Fruit fly (Drosophila melanogaster) whole organism, embryonic: ENCODE data around the gene CG34179.

Experiments used
- Abd-B ChIP-seq: fragments of 200-800 bp; sonication (Bioruptor generic); optimal IDR thresholded peaks from 2 replicates; lab custom pipeline; 2018; ENCODE audit warnings: missing biosample characterization, mild to moderate bottlenecking, missing genetic modification characterization, moderate library complexity
- Aef1 ChIP-seq: fragments of 200-800 bp; sonication (Bioruptor generic); IDR thresholded peaks from 3 replicates; pipeline ENCODE4 v1.3.6; 2022; ENCODE audit warnings: missing biosample characterization, missing genetic modification characterization
- CG10267 ChIP-seq: fragments of 200-800 bp; sonication (Bioruptor generic); optimal IDR thresholded peaks from 2 replicates; lab custom pipeline; 2018; ENCODE audit warnings: missing biosample characterization, mild to moderate bottlenecking, missing genetic modification characterization, moderate library complexity
- CG12071 ChIP-seq: fragments of 200-800 bp; sonication (Bioruptor generic); optimal IDR thresholded peaks from 3 replicates; lab custom pipeline; 2018; ENCODE audit warnings: missing biosample characterization, mild to moderate bottlenecking, missing genetic modification characterization
- CG13287 ChIP-seq: fragments of 200-800 bp; sonication (Bioruptor generic); IDR thresholded peaks from 2 replicates; pipeline ENCODE4 v1.3.6; 2022; ENCODE audit warnings: missing biosample characterization, missing genetic modification characterization; ENCODE audit not compliant: partially characterized antibody
- CG13424 ChIP-seq: fragments of 200-800 bp; sonication (Bioruptor generic); optimal IDR thresholded peaks from 2 replicates; lab custom pipeline; 2019; ENCODE audit warnings: missing biosample characterization, mild to moderate bottlenecking, missing genetic modification characterization, moderate library complexity
- CG13775 ChIP-seq: fragments of 200-800 bp; sonication (Bioruptor generic); optimal IDR thresholded peaks from 3 replicates; lab custom pipeline; 2017; ENCODE audit warnings: missing biosample characterization, mild to moderate bottlenecking, missing genetic modification characterization
- CG16863 ChIP-seq: fragments of 200-800 bp; sonication (Bioruptor generic); optimal IDR thresholded peaks from 3 replicates; lab custom pipeline; 2016; ENCODE audit warnings: missing biosample characterization, missing genetic modification characterization
- CG17361 ChIP-seq: fragments of 200-800 bp; sonication (Bioruptor generic); IDR thresholded peaks from 3 replicates; pipeline ENCODE4 v1.3.6; 2022; ENCODE audit warnings: missing biosample characterization, missing genetic modification characterization
- CG18476 ChIP-seq: fragments of 200-800 bp; sonication (Bioruptor generic); optimal IDR thresholded peaks from 2 replicates; lab custom pipeline; 2016; ENCODE audit warnings: missing biosample characterization, mild to moderate bottlenecking, missing genetic modification characterization
- CG34422 ChIP-seq: fragments of 200-800 bp; sonication (Bioruptor generic); IDR thresholded peaks from 3 replicates; pipeline ENCODE4 v1.3.6; 2022; ENCODE audit warnings: missing biosample characterization, missing genetic modification characterization
- CG4360 ChIP-seq: fragments of 200-800 bp; sonication (Bioruptor generic); IDR thresholded peaks from 2 replicates; pipeline ENCODE4 v1.3.6; 2022; ENCODE audit warnings: missing biosample characterization, missing genetic modification characterization
- CG4617 ChIP-seq: fragments of 200-800 bp; sonication (Bioruptor generic); optimal IDR thresholded peaks from 3 replicates; lab custom pipeline; 2016; ENCODE audit warnings: missing biosample characterization, missing genetic modification characterization, borderline replicate concordance
- CG4730 ChIP-seq: fragments of 200-800 bp; sonication (Bioruptor generic); IDR thresholded peaks from 2 replicates; pipeline ENCODE4 v1.3.6; 2022; ENCODE audit warnings: missing biosample characterization, missing genetic modification characterization
- CG5245 ChIP-seq: fragments of 200-800 bp; sonication (Bioruptor generic); optimal IDR thresholded peaks from 3 replicates; lab custom pipeline; 2016; ENCODE audit warnings: missing biosample characterization, missing genetic modification characterization
- CG6254 ChIP-seq: fragments of 200-800 bp; sonication (Bioruptor generic); optimal IDR thresholded peaks from 3 replicates; lab custom pipeline; 2017; ENCODE audit warnings: mild to moderate bottlenecking, missing biosample characterization, missing genetic modification reagents, missing genetic modification characterization
- CG6854 ChIP-seq: fragments of 200-800 bp; sonication (Bioruptor generic); optimal IDR thresholded peaks from 3 replicates; lab custom pipeline; 2017; ENCODE audit warnings: missing biosample characterization, mild to moderate bottlenecking, missing genetic modification characterization
- CG7963 ChIP-seq: fragments of 200-800 bp; sonication (Bioruptor generic); IDR thresholded peaks from 3 replicates; pipeline ENCODE4 v1.3.6; 2022; ENCODE audit warnings: missing biosample characterization, missing genetic modification characterization; ENCODE audit not compliant: partially characterized antibody
- CG7987 ChIP-seq: fragments of 200-800 bp; sonication (Bioruptor generic); optimal IDR thresholded peaks from 2 replicates; lab custom pipeline; 2018; ENCODE audit warnings: missing biosample characterization, mild to moderate bottlenecking, missing genetic modification characterization, moderate library complexity
- CG9437 ChIP-seq: fragments of 200-800 bp; sonication (Bioruptor generic); optimal IDR thresholded peaks from 2 replicates; lab custom pipeline; 2018; ENCODE audit warnings: missing biosample characterization, mild to moderate bottlenecking, missing genetic modification characterization
- CG9727 ChIP-seq: fragments of 200-800 bp; sonication (Bioruptor generic); optimal IDR thresholded peaks from 3 replicates; lab custom pipeline; 2017; ENCODE audit warnings: missing biosample characterization, mild to moderate bottlenecking, missing genetic modification characterization
- D ChIP-seq, 2 experiments: fragments of 200-800 bp in 1 of 2; fragments of >200 bp in 1 of 2; sonication (Bioruptor generic) in 1 of 2; optimal IDR thresholded peaks; 2 replicates in 1 of 2; 3 replicates in 1 of 2; lab custom pipeline; 2017; ENCODE audit warnings: mild to moderate bottlenecking in 1 of 2, missing biosample characterization in 1 of 2, missing genetic modification characterization in 1 of 2, missing genetic modification reagents in 1 of 2
- D19B ChIP-seq: fragments of 200-800 bp; sonication (Bioruptor generic); optimal IDR thresholded peaks from 2 replicates; lab custom pipeline; 2017; ENCODE audit warnings: missing biosample characterization, mild to moderate bottlenecking, missing genetic modification characterization
- Ets97D ChIP-seq: fragments of 200-800 bp; sonication (Bioruptor generic); optimal IDR thresholded peaks from 3 replicates; lab custom pipeline; 2016; ENCODE audit warnings: missing biosample characterization, missing genetic modification characterization
- Hr3 ChIP-seq: fragments of 200-800 bp; sonication (Bioruptor generic); optimal IDR thresholded peaks from 3 replicates; lab custom pipeline; 2016; ENCODE audit warnings: missing biosample characterization, missing genetic modification characterization
- MBD-R2 ChIP-seq: fragments of 200-800 bp; sonication (Bioruptor generic); IDR thresholded peaks from 2 replicates; pipeline ENCODE4 v1.3.6; 2022; ENCODE audit warnings: missing biosample characterization, missing genetic modification characterization
- Nf-YC ChIP-seq: fragments of 200-800 bp; optimal IDR thresholded peaks from 3 replicates; lab custom pipeline; 2019; ENCODE audit warnings: missing biosample characterization, mild to moderate bottlenecking, missing genetic modification characterization, moderate library complexity
- Stat92E ChIP-seq, 3 experiments: fragments of >200 bp in 2 of 3; fragments of 200-800 bp in 1 of 3; sonication (Bioruptor generic) in 1 of 3; optimal IDR thresholded peaks; 2 replicates each; lab custom pipeline; 2017 to 2019; ENCODE audit warnings: missing biosample characterization in 3 of 3, missing genetic modification characterization in 3 of 3, mild to moderate bottlenecking in 1 of 3, moderate library complexity in 1 of 3
- Tbp ChIP-seq: fragments of >200 bp; optimal IDR thresholded peaks from 2 replicates; lab custom pipeline; 2018; ENCODE audit warnings: missing biosample characterization, missing genetic modification characterization
- chinmo ChIP-seq: fragments of 200-800 bp; sonication (Bioruptor generic); IDR thresholded peaks from 4 replicates; pipeline ENCODE4 v1.3.6; 2022; ENCODE audit warnings: missing biosample characterization, missing genetic modification characterization; ENCODE audit not compliant: partially characterized antibody
- chm ChIP-seq: fragments of 200-800 bp; sonication (Bioruptor generic); IDR thresholded peaks from 2 replicates; pipeline ENCODE4 v1.3.6; 2022; ENCODE audit warnings: missing biosample characterization, missing genetic modification characterization
- crp ChIP-seq, 2 experiments: fragments of 200-800 bp; sonication (Bioruptor generic); optimal IDR thresholded peaks; 2 replicates in 1 of 2; 3 replicates in 1 of 2; lab custom pipeline; 2017; ENCODE audit warnings: missing biosample characterization in 2 of 2, missing genetic modification characterization in 2 of 2, mild to moderate bottlenecking in 1 of 2, moderate library complexity in 1 of 2
- dati ChIP-seq: fragments of 200-800 bp; sonication (Bioruptor generic); IDR thresholded peaks from 2 replicates; pipeline ENCODE4 v1.3.6; 2022; ENCODE audit warnings: missing biosample characterization, missing genetic modification characterization
- dmrt11E ChIP-seq: fragments of 200-800 bp; sonication (Bioruptor generic); optimal IDR thresholded peaks from 3 replicates; lab custom pipeline; 2018; ENCODE audit warnings: missing biosample characterization, mild to moderate bottlenecking, missing genetic modification characterization, moderate library complexity
- eve ChIP-seq, 2 experiments: fragments of >200 bp; optimal IDR thresholded peaks; 2 replicates each; lab custom pipeline; 2017; ENCODE audit warnings: missing biosample characterization in 2 of 2, missing genetic modification characterization in 2 of 2
- ewg ChIP-seq: fragments of 200-800 bp; sonication (Bioruptor generic); optimal IDR thresholded peaks from 3 replicates; lab custom pipeline; 2017; ENCODE audit warnings: mild to moderate bottlenecking, missing biosample characterization, missing genetic modification reagents, missing genetic modification characterization
- fru ChIP-seq: fragments of >200 bp; optimal IDR thresholded peaks from 2 replicates; lab custom pipeline; 2017
- ham ChIP-seq: fragments of 200-800 bp; sonication (Bioruptor generic); IDR thresholded peaks from 2 replicates; pipeline ENCODE4 v1.3.6; 2022; ENCODE audit warnings: missing biosample characterization, missing genetic modification characterization
- hbn ChIP-seq: fragments of 200-800 bp; sonication (Bioruptor generic); IDR thresholded peaks from 2 replicates; pipeline ENCODE4 v1.3.6; 2022; ENCODE audit warnings: missing biosample characterization, missing genetic modification characterization; ENCODE audit not compliant: partially characterized antibody
- kah ChIP-seq: fragments of 200-800 bp; sonication (Bioruptor generic); optimal IDR thresholded peaks from 2 replicates; lab custom pipeline; 2018; ENCODE audit warnings: missing biosample characterization, mild to moderate bottlenecking, missing genetic modification characterization
- lov ChIP-seq, 2 experiments: fragments of 200-800 bp in 1 of 2; fragments of >200 bp in 1 of 2; sonication (Bioruptor generic) in 1 of 2; IDR thresholded peaks in 1 of 2; optimal IDR thresholded peaks in 1 of 2; 2 replicates in 1 of 2; 3 replicates in 1 of 2; pipeline versions ENCODE4 v1.3.6 to Lab custom; 2017 to 2022; ENCODE audit warnings: missing biosample characterization in 1 of 2, missing genetic modification characterization in 1 of 2
- pita ChIP-seq: fragments of 200-800 bp; sonication (Bioruptor generic); optimal IDR thresholded peaks from 2 replicates; lab custom pipeline; 2017; ENCODE audit warnings: missing biosample characterization, mild to moderate bottlenecking, missing genetic modification characterization
- pzg ChIP-seq: fragments of 200-800 bp; sonication (Bioruptor generic); optimal IDR thresholded peaks from 3 replicates; lab custom pipeline; 2018; ENCODE audit warnings: missing biosample characterization, mild to moderate bottlenecking, missing genetic modification characterization, moderate library complexity
- row ChIP-seq: fragments of 200-800 bp; sonication (Bioruptor generic); IDR thresholded peaks from 3 replicates; pipeline ENCODE4 v1.3.6; 2022; ENCODE audit warnings: missing biosample characterization, missing genetic modification characterization
- schlank ChIP-seq: fragments of 200-800 bp; sonication (Bioruptor generic); optimal IDR thresholded peaks from 2 replicates; lab custom pipeline; 2018; ENCODE audit warnings: missing biosample characterization, mild to moderate bottlenecking, missing genetic modification characterization
- sim ChIP-seq: fragments of 200-800 bp; sonication (Bioruptor generic); IDR thresholded peaks from 2 replicates; pipeline ENCODE4 v1.3.6; 2022; ENCODE audit warnings: missing biosample characterization, missing genetic modification characterization
- sima ChIP-seq: fragments of 200-800 bp; sonication (Bioruptor generic); optimal IDR thresholded peaks from 2 replicates; lab custom pipeline; 2016; ENCODE audit warnings: missing biosample characterization, missing genetic modification characterization
- stc ChIP-seq: fragments of 200-800 bp; sonication (Bioruptor generic); IDR thresholded peaks from 2 replicates; pipeline ENCODE4 v1.3.6; 2022; ENCODE audit warnings: missing biosample characterization, missing genetic modification characterization
- stwl ChIP-seq: fragments of 200-800 bp; sonication (Bioruptor generic); optimal IDR thresholded peaks from 3 replicates; lab custom pipeline; 2018; ENCODE audit warnings: missing biosample characterization, mild to moderate bottlenecking, missing genetic modification characterization, moderate library complexity
- twi ChIP-seq: fragments of 200-800 bp; optimal IDR thresholded peaks from 2 replicates; lab custom pipeline; 2019; ENCODE audit warnings: missing biosample characterization, mild to moderate bottlenecking, missing genetic modification characterization, moderate library complexity

Gene CG34179

DNA sequence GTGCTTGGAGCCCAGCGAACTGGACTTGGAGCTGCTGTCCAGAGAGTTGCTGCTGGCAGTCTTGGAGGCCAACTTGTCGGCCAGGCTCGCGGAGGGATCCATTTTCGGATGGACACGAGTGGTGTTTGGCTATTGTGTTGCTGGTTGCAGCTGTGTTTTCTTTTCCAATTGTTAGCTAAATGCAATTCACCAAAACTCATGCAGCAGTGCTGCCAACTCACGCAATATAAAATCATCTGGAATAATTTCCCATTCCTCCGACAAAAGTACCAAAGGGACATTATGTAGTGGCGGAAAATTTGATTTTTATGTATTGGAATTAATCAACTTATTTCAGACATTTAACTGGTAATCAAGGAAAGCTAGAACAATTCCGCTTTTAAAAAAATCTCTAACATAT is 11.8 kb downstream of the CG34179 start, which contains the start of gene mtm (continued):
- TF ChIP-seq schlank (tag; lab: Kevin White, UChicago), result no peak
- no peak for TF ChIP-seq ewg
- TF ChIP-seq sima, result no peak
- no peak for TF ChIP-seq CG7987
- TF ChIP-seq CG5245 (GFP tag; lab: Kevin White, UChicago), result no peak
- no peak for TF ChIP-seq dati (GFP tag; lab: Robert Waterston, UW)
- TF ChIP-seq Stat92E (GFP tag; optimal IDR thresholded peaks at IDR 0.05; lab: Kevin White, UChicago), result no peak
- TF ChIP-seq CG17361, result no peak
- no peak for TF ChIP-seq CG12071
- no peak for TF ChIP-seq Aef1 (GFP tag; lab: Robert Waterston, UW)
- TF ChIP-seq kah, result peak; percentile 35
- no peak for TF ChIP-seq stc (GFP tag; lab: Robert Waterston, UW)
- no peak for TF ChIP-seq sim
- no peak for TF ChIP-seq twi (tag; lab: Kevin White, UChicago)
- 0 out of 2 replicates have a peak, but pooled peaks have one; percentile 19 for TF ChIP-seq hbn (GFP tag; lab: Robert Waterston, UW)
- TF ChIP-seq CG7963 (GFP tag; lab: Robert Waterston, UW), result no peak
- TF ChIP-seq CG6254, result no peak
- peak; percentile 40 to 91 for TF ChIP-seq crp (GFP tag; optimal IDR thresholded peaks at IDR 0.05; lab: Kevin White, UChicago)
- no peak for TF ChIP-seq row (GFP tag; lab: Robert Waterston, UW)
- no peak for TF ChIP-seq CG13775 (GFP tag; lab: Kevin White, UChicago)
- TF ChIP-seq pita, result no peak
- no peak for TF ChIP-seq CG34422 (GFP tag; lab: Robert Waterston, UW)
- no peak for TF ChIP-seq Hr3 (GFP tag; lab: Kevin White, UChicago)
- TF ChIP-seq MBD-R2 (GFP tag; lab: Robert Waterston, UW), result peak; percentile 95
- no peak for TF ChIP-seq CG16863 (GFP tag; lab: Kevin White, UChicago)
- no peak for TF ChIP-seq Tbp (GFP tag; lab: Kevin White, UChicago)
- no peak for TF ChIP-seq CG13424 (tag; lab: Kevin White, UChicago)
- TF ChIP-seq CG4360 (GFP tag; lab: Robert Waterston, UW), result no peak
- TF ChIP-seq CG10267, result peak; percentile 4
- no peak for TF ChIP-seq fru (lab: Kevin White, UChicago)
- TF ChIP-seq pzg (GFP tag; lab: Kevin White, UChicago), result peak; percentile 53
- peak; percentile 43 for TF ChIP-seq Ets97D
- TF ChIP-seq dmrt11E (tag; lab: Kevin White, UChicago), result no peak
- no peak for TF ChIP-seq CG9727 (GFP tag; lab: Kevin White, UChicago)
- TF ChIP-seq CG9437 (GFP tag; lab: Kevin White, UChicago), result no peak
- TF ChIP-seq CG4617 (GFP tag; lab: Kevin White, UChicago), result peak; percentile 67
- TF ChIP-seq CG13287, result no peak; the same call in 1 of the 2 replicates
- TF ChIP-seq Abd-B (GFP tag; lab: Kevin White, UChicago), result no peak
- no peak for TF ChIP-seq D (optimal IDR thresholded peaks at IDR 0.05; lab: Kevin White, UChicago)
- TF ChIP-seq D (GFP tag; optimal IDR thresholded peaks at IDR 0.05; lab: Kevin White, UChicago), result no peak
- TF ChIP-seq eve (GFP tag; optimal IDR thresholded peaks at IDR 0.05; lab: Kevin White, UChicago), result no peak
- TF ChIP-seq chm (GFP tag; lab: Robert Waterston, UW), result no peak
- no peak for TF ChIP-seq Nf-YC
- no peak for TF ChIP-seq CG4730 (GFP tag; lab: Robert Waterston, UW)
- no peak for TF ChIP-seq CG6854 (GFP tag; lab: Kevin White, UChicago)
- TF ChIP-seq D19B (GFP tag; lab: Kevin White, UChicago), result no peak
- TF ChIP-seq chinmo (GFP tag; lab: Robert Waterston, UW), result 0 out of 4 replicates have a peak, but pooled peaks have one; percentile 41
- TF ChIP-seq CG18476 (GFP tag; lab: Kevin White, UChicago), result no peak
- peak; percentile 46 for TF ChIP-seq stwl
- no peak for TF ChIP-seq lov (optimal IDR thresholded peaks at IDR 0.05; lab: Kevin White, UChicago)
- no peak for TF ChIP-seq lov (GFP tag; IDR thresholded peaks at IDR 0.05; lab: Robert Waterston, UW)
- no peak for TF ChIP-seq ham (GFP tag; lab: Robert Waterston, UW)
